Fruit fly (Drosophila melanogaster): ENCODE data around the gene nis.

Gene nis

dm6 chr2L:1624750-1625149 lies 37.8 kb upstream of the nis start (continued):
- TF ChIP-seq Max (GFP tag; optimal IDR thresholded peaks at IDR 0.05): no peak
- TF ChIP-seq knrl (GFP tag; IDR thresholded peaks at IDR 0.05; ENCODE audit: partially characterized antibody): no peak
- no peak for TF ChIP-seq pzg (GFP tag; optimal IDR thresholded peaks at IDR 0.05)
- peak; percentile 91 for TF ChIP-seq HLH3B (GFP tag; IDR thresholded peaks at IDR 0.05)
- peak; percentile 73 for TF ChIP-seq bcd (GFP tag; optimal IDR thresholded peaks at IDR 0.05)
- peak; percentile 82 for TF ChIP-seq CG11093 (GFP tag; IDR thresholded peaks at IDR 0.05)
- peak; percentile 37 for TF ChIP-seq Mes4 (GFP tag; optimal IDR thresholded peaks at IDR 0.05)
- peak; percentile 75 for TF ChIP-seq CrebB (tag; optimal IDR thresholded peaks at IDR 0.05)
- TF ChIP-seq CG4820 (GFP tag; optimal IDR thresholded peaks at IDR 0.05): peak; percentile 63
- 0 out of 3 replicates have a peak, but pooled peaks have one; percentile 31 for TF ChIP-seq CG2199 (GFP tag; IDR thresholded peaks at IDR 0.05)
- TF ChIP-seq klu (GFP tag; IDR thresholded peaks at IDR 0.05): peak; percentile 70
- peak; percentile 72 for TF ChIP-seq CG12391 (tag; optimal IDR thresholded peaks at IDR 0.05)
- peak; percentile 81 for TF ChIP-seq Oaz (GFP tag; IDR thresholded peaks at IDR 0.05)
- TF ChIP-seq CG42726 (GFP tag; IDR thresholded peaks at IDR 0.05; ENCODE audit: partially characterized antibody): no peak
- TF ChIP-seq Xbp1 (GFP tag; optimal IDR thresholded peaks at IDR 0.05): peak; percentile 83
- peak; percentile 79 for TF ChIP-seq CG12659 (GFP tag; optimal IDR thresholded peaks at IDR 0.05)
- peak; percentile 63 for TF ChIP-seq fd96Cb (tag; optimal IDR thresholded peaks at IDR 0.05)
- TF ChIP-seq CG7372 (GFP tag; IDR thresholded peaks at IDR 0.05): peak; percentile 76
- peak; percentile 75 for TF ChIP-seq CG1024 (GFP tag; IDR thresholded peaks at IDR 0.05)
- TF ChIP-seq Bgb (GFP tag; IDR thresholded peaks at IDR 0.05; ENCODE audit: partially characterized antibody): no peak
- no peak for TF ChIP-seq CG4360 (GFP tag; IDR thresholded peaks at IDR 0.05)
- peak; percentile 11 for TF ChIP-seq CG31388 (GFP tag; optimal IDR thresholded peaks at IDR 0.05)
- TF ChIP-seq CG3065 (GFP tag; optimal IDR thresholded peaks at IDR 0.05): no peak
- TF ChIP-seq CG2875 (GFP tag; optimal IDR thresholded peaks at IDR 0.05): peak; percentile 47
- TF ChIP-seq CG12299 (tag; optimal IDR thresholded peaks at IDR 0.05): peak; percentile 67
- peak; percentile 78 for TF ChIP-seq Sox102F (GFP tag; optimal IDR thresholded peaks at IDR 0.05)
- peak; percentile 29 for TF ChIP-seq CG10462 (GFP tag; optimal IDR thresholded peaks at IDR 0.05)
- TF ChIP-seq slbo (GFP tag; IDR thresholded peaks at IDR 0.05): peak; percentile 96
- no peak for TF ChIP-seq trem (tag; optimal IDR thresholded peaks at IDR 0.05)
- TF ChIP-seq Rx (GFP tag; IDR thresholded peaks at IDR 0.05): peak; percentile 77
- TF ChIP-seq pho (GFP tag; optimal IDR thresholded peaks at IDR 0.05): peak; percentile 59
- no peak for TF ChIP-seq nerfin-2 (GFP tag; IDR thresholded peaks at IDR 0.05; ENCODE audit: partially characterized antibody)
- TF ChIP-seq CG1602 (GFP tag; optimal IDR thresholded peaks at IDR 0.05): peak; percentile 66
- TF ChIP-seq CG4617 (GFP tag; optimal IDR thresholded peaks at IDR 0.05; ENCODE audit: borderline replicate concordance): peak; percentile 18
- peak; percentile 5 for TF ChIP-seq CG15601 (tag; optimal IDR thresholded peaks at IDR 0.05)
- peak; percentile 68 for TF ChIP-seq bab2 (GFP tag; optimal IDR thresholded peaks at IDR 0.05)
- TF ChIP-seq CG6813 (GFP tag; optimal IDR thresholded peaks at IDR 0.05): peak; percentile 67
- TF ChIP-seq Aef1 (GFP tag; IDR thresholded peaks at IDR 0.05): peak; percentile 89
- TF ChIP-seq Taf1 (GFP tag; IDR thresholded peaks at IDR 0.05): peak; percentile 85
- TF ChIP-seq CG17612 (GFP tag; IDR thresholded peaks at IDR 0.05): peak; percentile 69; the same call in 1 of the 2 replicates
- peak; percentile 92 for TF ChIP-seq CG11456 (GFP tag; IDR thresholded peaks at IDR 0.05)
- TF ChIP-seq CG8281 (tag; optimal IDR thresholded peaks at IDR 0.05): peak; percentile 34
- TF ChIP-seq ash1 (GFP tag; optimal IDR thresholded peaks at IDR 0.05): no peak
- TF ChIP-seq Poxn (GFP tag; IDR thresholded peaks at IDR 0.05): peak; percentile 69
- peak; percentile 72 for TF ChIP-seq ase (GFP tag; IDR thresholded peaks at IDR 0.05)
- TF ChIP-seq Dll (GFP tag; IDR thresholded peaks at IDR 0.05; ENCODE audit: partially characterized antibody): no peak
- TF ChIP-seq Scr (GFP tag; IDR thresholded peaks at IDR 0.05; ENCODE audit: partially characterized antibody): no peak
- peak; percentile 85 for TF ChIP-seq Gug (GFP tag; IDR thresholded peaks at IDR 0.05)
- peak; percentile 92 for TF ChIP-seq ranshi (GFP tag; IDR thresholded peaks at IDR 0.05)
- TF ChIP-seq repo (GFP tag; optimal IDR thresholded peaks at IDR 0.05): peak; percentile 23
- peak; percentile 40 for TF ChIP-seq crc (GFP tag; optimal IDR thresholded peaks at IDR 0.05)
